Fruit fly (Drosophila melanogaster): ENCODE data around the gene CG9215.

- TF ChIP-seq usp (GFP tag; optimal IDR thresholded peaks at IDR 0.05) (no peak), CG8478 (optimal IDR thresholded peaks at IDR 0.05) (no peak), psq (optimal IDR thresholded peaks at IDR 0.05) (no peak), Dll (optimal IDR thresholded peaks at IDR 0.05) (no peak), pan (optimal IDR thresholded peaks at IDR 0.05) (no peak), EcR (GFP tag; optimal IDR thresholded peaks at IDR 0.05) (no peak)
These were observed 33.3 kb upstream of the CG9215 start for dm6 chrX:15616018-15616417.
